Fruit fly (Drosophila melanogaster): ENCODE measurements around the gene CG42305.

DNA sequence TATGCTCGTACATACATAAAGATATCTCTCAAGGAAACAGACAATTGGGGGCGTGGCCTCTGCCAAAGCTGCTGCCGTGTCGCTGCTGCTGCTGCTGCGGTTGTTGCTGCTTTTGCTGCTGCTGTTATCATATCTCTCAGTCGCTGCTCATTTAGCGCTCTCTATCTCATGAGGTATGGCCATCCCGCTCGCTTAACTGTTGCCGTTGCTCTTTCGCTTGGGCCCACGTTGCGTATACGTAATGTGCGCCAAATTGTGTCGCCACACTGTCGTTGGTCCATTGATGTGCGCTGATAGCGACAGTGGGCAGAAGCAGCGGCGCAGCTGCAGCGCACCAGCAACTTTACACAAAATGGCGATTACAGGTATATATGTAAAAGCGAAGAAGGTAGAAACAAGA, 16.0 kb upstream of the CG42305 start:
- TF ChIP-seq CG8478 (optimal IDR thresholded peaks at IDR 0.05) (no peak), CTCF (optimal IDR thresholded peaks at IDR 0.05) (no peak)

All from S2 (cell line).